Fruit fly (Drosophila melanogaster): Measurements from ENCODE around the gene S6k.

DNA sequence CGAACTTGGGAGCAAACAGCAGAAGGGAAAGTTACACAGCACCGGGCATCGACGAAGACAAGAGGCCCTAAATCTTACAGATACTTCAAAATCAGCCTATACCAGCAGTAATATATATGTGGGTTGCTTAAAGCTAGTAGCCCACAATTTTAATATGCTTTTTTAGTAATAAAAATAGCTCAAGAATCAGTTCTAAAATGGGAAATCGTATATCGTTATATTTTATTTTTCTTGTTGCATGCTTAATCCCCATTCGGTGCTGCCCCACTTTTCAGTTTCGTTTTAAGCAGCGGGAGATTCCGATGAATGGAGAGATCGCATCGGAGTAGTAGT, 2.7 kb downstream of the S6k start:
- TF ChIP-seq br (optimal IDR thresholded peaks at IDR 0.05) (no peak), Dbx (GFP tag; IDR thresholded peaks at IDR 0.05) (0 out of 3 replicates have a peak, but pooled peaks have one; percentile 24), CG11093 (GFP tag; IDR thresholded peaks at IDR 0.05) (no peak), ab (GFP tag; optimal IDR thresholded peaks at IDR 0.05) (no peak), CG4282 (GFP tag; optimal IDR thresholded peaks at IDR 0.05) (no peak), D (optimal IDR thresholded peaks at IDR 0.05) (no peak), D (GFP tag; optimal IDR thresholded peaks at IDR 0.05) (no peak), salm (tag; optimal IDR thresholded peaks at IDR 0.05) (no peak), CG1024 (GFP tag; IDR thresholded peaks at IDR 0.05) (no peak), caup (GFP tag; optimal IDR thresholded peaks at IDR 0.05; ENCODE audit: severe bottlenecking) (no peak), wek (GFP tag; optimal IDR thresholded peaks at IDR 0.05) (no peak), CG14014 (GFP tag; IDR thresholded peaks at IDR 0.05) (no peak), CG2202 (tag; optimal IDR thresholded peaks at IDR 0.05) (no peak)

All from whole organism, embryonic.